Worm (Caenorhabditis elegans): ENCODE data around the gene F55H2.5.

Gene F55H2.5

ce11 chrIII:9496083-9496482 lies 15.2 kb upstream of the F55H2.5 start:
- TF ChIP-seq unc-42 (tag; optimal IDR thresholded peaks at IDR 0.05): no peak
- TF ChIP-seq eyg-1 (tag; optimal IDR thresholded peaks at IDR 0.05): no peak
- TF ChIP-seq dmd-4 (tag; optimal IDR thresholded peaks at IDR 0.05; ENCODE audit: borderline replicate concordance): no peak
- no peak for TF ChIP-seq pqm-1 (tag; optimal IDR thresholded peaks at IDR 0.05)
- no peak for TF ChIP-seq fkh-10 (GFP tag; optimal IDR thresholded peaks at IDR 0.05)
- no peak for TF ChIP-seq ahr-1 (tag; optimal IDR thresholded peaks at IDR 0.05)
- no peak for TF ChIP-seq syd-9 (tag; optimal IDR thresholded peaks at IDR 0.05)
- no peak for TF ChIP-seq hlh-13 (GFP tag; optimal IDR thresholded peaks at IDR 0.05)
- no peak for TF ChIP-seq dve-1 (tag; optimal IDR thresholded peaks at IDR 0.05)
- TF ChIP-seq pax-1 (tag; optimal IDR thresholded peaks at IDR 0.05): no peak
- no peak for TF ChIP-seq ttx-3 (tag; optimal IDR thresholded peaks at IDR 0.05)
- no peak for TF ChIP-seq ceh-34 (tag; optimal IDR thresholded peaks at IDR 0.05)

DNA sequence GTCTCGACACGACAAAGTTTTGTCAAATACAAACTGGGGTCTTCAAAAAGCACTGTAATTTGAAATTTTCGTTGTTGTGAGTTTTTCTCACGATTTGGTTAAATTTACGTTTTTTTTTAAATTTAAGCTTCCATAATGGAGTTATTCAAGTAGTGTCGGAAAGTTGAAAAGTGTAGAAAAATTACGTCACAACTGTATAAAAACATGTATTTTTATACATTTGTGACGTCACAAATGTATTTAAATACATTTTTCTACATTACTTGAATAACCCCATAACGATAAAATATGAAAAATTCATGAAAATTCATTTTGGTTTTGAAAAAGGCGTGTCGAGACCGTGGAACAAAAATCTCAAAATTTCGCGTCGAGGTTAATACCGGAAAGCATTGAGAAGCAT lies 13.9 kb upstream of the F55H2.5 start:
- no peak for TF ChIP-seq hlh-13 (GFP tag; optimal IDR thresholded peaks at IDR 0.05)
- no peak for TF ChIP-seq pax-1 (tag; optimal IDR thresholded peaks at IDR 0.05)
- no peak for TF ChIP-seq hlh-30 (tag; optimal IDR thresholded peaks at IDR 0.05; ENCODE audit: insufficient read depth)
- TF ChIP-seq ets-4 (tag; optimal IDR thresholded peaks at IDR 0.05): no peak

DNA sequence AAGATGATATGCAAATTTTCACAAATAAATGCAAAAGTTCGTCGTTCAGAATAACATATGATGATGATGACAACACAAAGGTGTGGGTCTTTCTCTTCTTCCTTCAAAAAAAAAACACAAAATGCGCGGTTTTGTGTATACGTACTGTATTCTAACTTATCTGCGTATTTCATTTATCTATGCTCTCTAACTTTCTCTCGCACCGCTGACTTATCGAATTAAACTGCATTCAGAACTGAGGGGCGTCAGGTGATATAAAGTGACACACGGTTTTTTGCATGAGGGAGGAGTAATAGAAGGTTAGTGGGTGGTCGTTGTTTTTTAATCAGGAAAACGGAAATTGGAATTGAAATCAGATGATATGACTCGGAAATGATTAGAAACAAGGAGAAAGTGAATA lies 11.0 kb upstream of the F55H2.5 start, which contains the start of gene sod-4:
sod-4 (minus strand) TSS at position 109 of the 400 bp plus-strand sequence.
- TF ChIP-seq hlh-8 (tag; optimal IDR thresholded peaks at IDR 0.05): no peak
- no peak for TF ChIP-seq odd-2 (tag; optimal IDR thresholded peaks at IDR 0.05)
- TF ChIP-seq npax-4 (tag; optimal IDR thresholded peaks at IDR 0.05): no peak

DNA sequence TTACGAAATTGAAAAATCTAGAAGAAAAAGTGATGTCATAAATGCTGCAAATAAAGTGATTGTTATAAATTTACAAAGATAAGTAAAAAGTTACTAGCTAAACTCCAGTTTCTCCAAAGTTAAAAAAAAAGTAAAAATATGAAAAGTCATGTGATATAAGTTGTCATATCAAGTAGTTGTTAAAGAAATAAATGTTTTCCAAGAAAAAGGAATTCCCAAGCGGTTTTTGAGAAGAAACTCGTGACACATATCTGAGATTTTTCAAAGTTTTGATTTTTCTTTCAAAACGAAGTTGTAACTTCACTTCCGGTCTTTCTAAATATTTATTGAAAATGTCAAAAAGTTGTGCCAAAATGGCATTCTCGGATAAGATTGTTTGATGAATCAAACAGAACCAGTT lies 10.2 kb upstream of the F55H2.5 start:
- TF ChIP-seq odd-2 (tag; optimal IDR thresholded peaks at IDR 0.05) (no peak), ceh-24 (tag; optimal IDR thresholded peaks at IDR 0.05) (no peak), fkh-6 (tag; optimal IDR thresholded peaks at IDR 0.05) (no peak), zip-5 (tag; optimal IDR thresholded peaks at IDR 0.05) (no peak), nhr-232 (tag; optimal IDR thresholded peaks at IDR 0.05) (no peak)

DNA sequence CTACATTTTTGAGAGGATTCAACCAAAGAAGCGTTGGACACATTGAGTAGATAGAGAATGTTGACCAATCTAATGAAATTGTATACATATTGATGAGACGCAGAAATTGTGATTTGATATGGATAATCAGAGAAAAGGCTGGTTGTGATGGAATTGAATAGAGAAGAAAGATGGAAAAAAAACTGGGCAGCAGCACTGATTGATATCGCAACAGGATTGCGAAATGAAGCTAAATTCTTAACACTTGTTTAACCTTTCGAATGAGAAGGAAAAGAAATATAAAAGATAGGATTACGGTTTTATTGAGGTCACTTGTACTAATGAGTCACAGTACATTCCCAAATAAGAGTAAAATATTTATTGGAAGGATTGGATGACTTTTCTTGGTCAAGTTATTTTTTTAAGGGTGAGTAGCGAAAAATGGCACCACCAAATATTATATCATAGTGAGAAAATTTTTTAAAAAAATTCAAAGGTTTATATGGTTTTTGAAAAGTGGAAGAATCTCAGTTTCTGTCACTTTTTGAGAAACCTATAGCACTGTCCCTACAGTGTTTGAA lies 9.0 kb upstream of the F55H2.5 start:
- TF ChIP-seq ceh-34 (tag; optimal IDR thresholded peaks at IDR 0.05) (no peak), sox-2 (GFP tag; IDR thresholded peaks at IDR 0.05) (no peak), pag-3 (tag; optimal IDR thresholded peaks at IDR 0.05; ENCODE audit: borderline replicate concordance) (no peak)

DNA sequence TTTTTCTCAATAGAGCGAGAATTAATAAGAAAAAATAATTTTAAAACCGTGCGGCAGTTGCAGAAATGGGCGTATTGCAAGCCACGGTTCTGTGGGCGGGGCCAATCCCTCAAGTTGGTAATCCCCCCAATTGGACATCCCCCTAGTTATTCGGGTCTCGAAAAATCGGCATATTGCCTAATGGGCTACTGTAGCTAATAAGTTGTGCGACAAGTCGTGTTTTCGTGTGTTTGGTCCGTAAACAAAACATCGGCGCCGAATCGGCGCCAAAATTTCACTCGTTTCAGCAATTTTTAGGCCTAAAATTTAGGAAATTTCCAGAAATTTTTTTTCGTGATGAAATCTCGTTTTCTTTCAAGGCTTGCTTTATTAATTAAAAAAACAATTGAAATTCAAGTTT lies 6.9 kb upstream of the F55H2.5 start:
- no peak for TF ChIP-seq hlh-13 (GFP tag; optimal IDR thresholded peaks at IDR 0.05)
- TF ChIP-seq hlh-15 (tag; optimal IDR thresholded peaks at IDR 0.05): no peak
- no peak for TF ChIP-seq pha-2 (tag; optimal IDR thresholded peaks at IDR 0.05)

ce11 chrIII:9507799-9508198 lies 3.5 kb upstream of the F55H2.5 start, which contains the start of gene vha-14:
vha-14 (plus strand) TSS chrIII:9508100.
- TF ChIP-seq nfya-1 (tag; optimal IDR thresholded peaks at IDR 0.05) (peak; percentile 40), hlh-30 (tag; optimal IDR thresholded peaks at IDR 0.05; ENCODE audit: insufficient read depth) (peak; percentile 79), K02D7.2 (tag; optimal IDR thresholded peaks at IDR 0.05) (no peak)

- peak; percentile 81 for TF ChIP-seq unc-42 (tag; optimal IDR thresholded peaks at IDR 0.05)
- peak; percentile 11 for TF ChIP-seq ceh-34 (tag; optimal IDR thresholded peaks at IDR 0.05)
- no peak for TF ChIP-seq pax-1 (tag; optimal IDR thresholded peaks at IDR 0.05)
- no peak for TF ChIP-seq ceh-31 (tag; optimal IDR thresholded peaks at IDR 0.05)
- TF ChIP-seq sox-4 (tag; optimal IDR thresholded peaks at IDR 0.05): no peak
- TF ChIP-seq ceh-6 (GFP tag; optimal IDR thresholded peaks at IDR 0.05): no peak
- TF ChIP-seq nfya-1 (tag; optimal IDR thresholded peaks at IDR 0.05): no peak
These were observed 1.4 kb upstream of the F55H2.5 start for ce11 chrIII:9509764-9510370.
